Worm (Caenorhabditis elegans) whole organism, mixed stage, embryonic: ENCODE data around the gene irld-50.

Experiments used
- M03D4.4 ChIP-seq: sonication (generic microtip); optimal IDR thresholded peaks from 2 replicates; lab custom pipeline; 2017; ENCODE audit warnings: mild to moderate bottlenecking, missing genetic modification characterization, missing compliant biosample characterization
- bed-3 ChIP-seq: fragments of 200-800 bp; sonication (Bioruptor generic); optimal IDR thresholded peaks from 3 replicates; lab custom pipeline; 2018; ENCODE audit warnings: mild to moderate bottlenecking, missing genetic modification characterization, moderate library complexity, missing compliant biosample characterization
- blmp-1 ChIP-seq: fragments of 150-350 bp; optimal IDR thresholded peaks from 2 replicates; lab custom pipeline; 2014; ENCODE audit warnings: missing biosample characterization, missing genetic modification characterization
- ceh-39 ChIP-seq: fragments of 150-350 bp; optimal IDR thresholded peaks from 2 replicates; lab custom pipeline; 2014; ENCODE audit warnings: missing biosample characterization, missing genetic modification characterization
- ceh-43 ChIP-seq: fragments of 200-800 bp; sonication (Bioruptor generic); optimal IDR thresholded peaks from 2 replicates; lab custom pipeline; 2018; ENCODE audit warnings: mild to moderate bottlenecking, missing genetic modification characterization, moderate library complexity, missing compliant biosample characterization
- ceh-83 ChIP-seq: fragments of 200-800 bp; sonication (Bioruptor generic); optimal IDR thresholded peaks from 2 replicates; lab custom pipeline; 2018; ENCODE audit warnings: mild to moderate bottlenecking, missing genetic modification characterization, missing compliant biosample characterization
- cnd-1 ChIP-seq: fragments of 200-800 bp; sonication (Bioruptor generic); optimal IDR thresholded peaks from 2 replicates; lab custom pipeline; 2018; ENCODE audit warnings: mild to moderate bottlenecking, missing genetic modification characterization, missing compliant biosample characterization
- drap-1 ChIP-seq: fragments of 200-800 bp; sonication (Bioruptor generic); optimal IDR thresholded peaks from 3 replicates; lab custom pipeline; 2018; ENCODE audit warnings: mild to moderate bottlenecking, missing genetic modification characterization, missing compliant biosample characterization
- elt-1 ChIP-seq: sonication (generic microtip); optimal IDR thresholded peaks from 2 replicates; lab custom pipeline; 2017; ENCODE audit warnings: missing genetic modification characterization, mild to moderate bottlenecking, missing compliant biosample characterization, antibody characterized with exemption, moderate library complexity, borderline replicate concordance; ENCODE audit not compliant: insufficient read depth
- elt-3 ChIP-seq: fragments of 150-350 bp; optimal IDR thresholded peaks from 2 replicates; lab custom pipeline; 2014; ENCODE audit warnings: missing biosample characterization, missing genetic modification characterization
- flh-1 ChIP-seq: fragments of 200-800 bp; sonication (Bioruptor generic); optimal IDR thresholded peaks from 2 replicates; lab custom pipeline; 2018; ENCODE audit warnings: mild to moderate bottlenecking, missing genetic modification characterization, moderate library complexity, missing compliant biosample characterization
- ham-2 ChIP-seq: fragments of 200-800 bp; sonication (Bioruptor generic); optimal IDR thresholded peaks from 2 replicates; lab custom pipeline; 2018; ENCODE audit warnings: mild to moderate bottlenecking, missing genetic modification characterization, missing compliant biosample characterization
- hlh-1 ChIP-seq: fragments of 150-350 bp; optimal IDR thresholded peaks from 2 replicates; lab custom pipeline; 2014; ENCODE audit warnings: missing biosample characterization, missing genetic modification reagents, missing genetic modification characterization
- lin-13 ChIP-seq: fragments of 150-350 bp; optimal IDR thresholded peaks from 2 replicates; lab custom pipeline; 2014; ENCODE audit warnings: missing biosample characterization, missing genetic modification characterization
- lin-32 ChIP-seq: fragments of 200-800 bp; sonication (Bioruptor generic); optimal IDR thresholded peaks from 2 replicates; lab custom pipeline; 2018; ENCODE audit warnings: mild to moderate bottlenecking, missing genetic modification characterization, missing compliant biosample characterization
- lsy-2 ChIP-seq: fragments of 150-350 bp; optimal IDR thresholded peaks from 2 replicates; lab custom pipeline; 2014; ENCODE audit warnings: missing biosample characterization, missing genetic modification characterization
- mab-5 ChIP-seq: fragments of 150-350 bp; optimal IDR thresholded peaks from 2 replicates; lab custom pipeline; 2014; ENCODE audit warnings: missing biosample characterization, missing genetic modification characterization
- mls-2 ChIP-seq: sonication (generic microtip); optimal IDR thresholded peaks from 2 replicates; lab custom pipeline; 2016; ENCODE audit warnings: mild to moderate bottlenecking, missing genetic modification characterization, moderate library complexity, missing compliant biosample characterization
- nhr-12 ChIP-seq: fragments of 150-350 bp; optimal IDR thresholded peaks from 2 replicates; lab custom pipeline; 2014; ENCODE audit warnings: missing biosample characterization, missing genetic modification characterization
- nhr-2 ChIP-seq: fragments of 150-350 bp; optimal IDR thresholded peaks from 2 replicates; lab custom pipeline; 2014; ENCODE audit warnings: missing biosample characterization, missing genetic modification characterization
- nhr-237 ChIP-seq: fragments of 150-350 bp; optimal IDR thresholded peaks from 2 replicates; lab custom pipeline; 2014; ENCODE audit warnings: missing biosample characterization, missing genetic modification characterization
- nhr-28 ChIP-seq: fragments of 150-350 bp; optimal IDR thresholded peaks from 2 replicates; lab custom pipeline; 2014; ENCODE audit warnings: missing biosample characterization, missing genetic modification characterization
- pha-4 ChIP-seq: fragments of 150-350 bp; optimal IDR thresholded peaks from 2 replicates; lab custom pipeline; 2018; ENCODE audit warnings: missing biosample characterization, missing genetic modification reagents, missing genetic modification characterization
- sem-2 ChIP-seq: fragments of 200-800 bp; sonication (Bioruptor generic); optimal IDR thresholded peaks from 2 replicates; lab custom pipeline; 2018; ENCODE audit warnings: mild to moderate bottlenecking, missing genetic modification characterization, missing compliant biosample characterization
- snpc-4 ChIP-seq: fragments of 150-350 bp; optimal IDR thresholded peaks from 2 replicates; lab custom pipeline; 2014; ENCODE audit warnings: missing biosample characterization, missing genetic modification characterization
- sptf-1 ChIP-seq: sonication (generic microtip); optimal IDR thresholded peaks from 2 replicates; lab custom pipeline; 2017; ENCODE audit warnings: mild to moderate bottlenecking, missing genetic modification characterization, moderate library complexity, missing compliant biosample characterization
- tbx-8 ChIP-seq: fragments of 200-800 bp; sonication (Bioruptor generic); optimal IDR thresholded peaks from 2 replicates; lab custom pipeline; 2018; ENCODE audit warnings: mild to moderate bottlenecking, missing genetic modification characterization, moderate library complexity, missing compliant biosample characterization
- unc-39 ChIP-seq: fragments of 150-350 bp; optimal IDR thresholded peaks from 2 replicates; lab custom pipeline; 2014; ENCODE audit warnings: missing biosample characterization, missing genetic modification characterization
- unc-62 ChIP-seq: fragments of 150-350 bp; optimal IDR thresholded peaks from 2 replicates; lab custom pipeline; 2014; ENCODE audit warnings: missing biosample characterization, missing genetic modification reagents, missing genetic modification characterization
- zip-8 ChIP-seq: fragments of 150-350 bp; optimal IDR thresholded peaks from 2 replicates; lab custom pipeline; 2014; ENCODE audit warnings: missing biosample characterization, missing genetic modification characterization
- ztf-11 ChIP-seq: fragments of 150-350 bp; optimal IDR thresholded peaks from 2 replicates; lab custom pipeline; 2014; ENCODE audit warnings: missing biosample characterization, missing genetic modification characterization

The irld-50 gene

ce11 chrII:2925806-2926558 lies 17.9 kb downstream of the irld-50 start:
- TF ChIP-seq tbx-8 (GFP tag; lab: Kevin White, UChicago) = no peak
- no peak for TF ChIP-seq nhr-12 (tag; lab: Kevin White, UChicago)
- no peak for TF ChIP-seq lin-32 (GFP tag; lab: Kevin White, UChicago)
- no peak for TF ChIP-seq bed-3
- no peak for TF ChIP-seq ham-2 (GFP tag; lab: Kevin White, UChicago)
- no peak for TF ChIP-seq snpc-4 (tag; lab: Kevin White, UChicago)
- TF ChIP-seq sem-2 (GFP tag; lab: Kevin White, UChicago) = no peak
- no peak for TF ChIP-seq pha-4 (tag; lab: Kevin White, UChicago)
- no peak for TF ChIP-seq unc-39
- TF ChIP-seq, all 35 proteins: peak for 0

ce11 chrII:2925032-2925431 lies 18.8 kb downstream of the irld-50 start:
- no peak for TF ChIP-seq zip-8 (tag; lab: Kevin White, UChicago)
- no peak for TF ChIP-seq ceh-83
- TF ChIP-seq lin-13 = no peak
- no peak for TF ChIP-seq nhr-2 (tag; lab: Kevin White, UChicago)
- TF ChIP-seq unc-62 (GFP tag; lab: Kevin White, UChicago) = no peak
- TF ChIP-seq snpc-4 (tag; lab: Kevin White, UChicago) = no peak
- TF ChIP-seq hlh-1 (tag; lab: Kevin White, UChicago) = no peak
- TF ChIP-seq sem-2 (GFP tag; lab: Kevin White, UChicago) = no peak
- TF ChIP-seq elt-3 = no peak
- TF ChIP-seq tbx-8 (GFP tag; lab: Kevin White, UChicago) = no peak
- no peak for TF ChIP-seq mls-2 (tag; lab: Kevin White, UChicago)
- no peak for TF ChIP-seq unc-39
- TF ChIP-seq flh-1 (GFP tag; lab: Kevin White, UChicago) = no peak

ce11 chrII:2923617-2924016 lies 20.2 kb downstream of the irld-50 start, which contains the start of gene ZK355.2:
TSS of gene ZK355.2 (plus strand) at chrII:2923917.
- TF ChIP-seq flh-1 (GFP tag; lab: Kevin White, UChicago) (no peak), ceh-83 (no peak), drap-1 (no peak), M03D4.4 (tag; lab: Kevin White, UChicago) (no peak), nhr-12 (tag; lab: Kevin White, UChicago) (no peak), nhr-237 (tag; lab: Kevin White, UChicago) (no peak), sem-2 (GFP tag; lab: Kevin White, UChicago) (no peak), zip-8 (tag; lab: Kevin White, UChicago) (no peak), lin-13 (no peak), nhr-28 (no peak)
- TF ChIP-seq, all 35 proteins: peak for 0

- TF ChIP-seq elt-1 (tag; lab: Kevin White, UChicago) (no peak), lsy-2 (tag; lab: Kevin White, UChicago) (no peak), sptf-1 (tag; lab: Kevin White, UChicago) (no peak), nhr-2 (tag; lab: Kevin White, UChicago) (no peak), pha-4 (tag; lab: Kevin White, UChicago) (no peak), M03D4.4 (tag; lab: Kevin White, UChicago) (no peak), drap-1 (no peak), ceh-39 (tag; lab: Kevin White, UChicago) (no peak), blmp-1 (tag; lab: Kevin White, UChicago) (no peak), sem-2 (GFP tag; lab: Kevin White, UChicago) (no peak), nhr-12 (tag; lab: Kevin White, UChicago) (no peak), nhr-28 (no peak)
- TF ChIP-seq, all 35 proteins: peak for 0
These were observed 21.1 kb downstream of the irld-50 start for ce11 chrII:2922782-2923181.

ce11 chrII:2922359-2922758 lies 21.5 kb downstream of the irld-50 start:
- TF ChIP-seq lsy-2 (tag; lab: Kevin White, UChicago) = no peak
- no peak for TF ChIP-seq sptf-1 (tag; lab: Kevin White, UChicago)
- TF ChIP-seq hlh-1 (tag; lab: Kevin White, UChicago) = no peak
- TF ChIP-seq ceh-43 (GFP tag; lab: Kevin White, UChicago) = no peak
- TF ChIP-seq mab-5 (tag; lab: Kevin White, UChicago) = no peak
- TF ChIP-seq ztf-11 (tag; lab: Kevin White, UChicago) = no peak
- TF ChIP-seq elt-3 = no peak
- TF ChIP-seq cnd-1 (tag; lab: Kevin White, UChicago) = no peak
- TF ChIP-seq sem-2 (GFP tag; lab: Kevin White, UChicago) = no peak
- TF ChIP-seq nhr-2 (tag; lab: Kevin White, UChicago) = no peak
- TF ChIP-seq unc-39 = no peak
- TF ChIP-seq flh-1 (GFP tag; lab: Kevin White, UChicago) = no peak
- no peak for TF ChIP-seq blmp-1 (tag; lab: Kevin White, UChicago)
- no peak for TF ChIP-seq nhr-237 (tag; lab: Kevin White, UChicago)
- TF ChIP-seq, all 35 proteins: peak for 0
